Worm (Caenorhabditis elegans) whole organism, midembryonic: ENCODE measurements around the gene nucb-1.

Experiments used
- T22C8.4 ChIP-seq: fragments of 200-800 bp; sonication (Bioruptor generic); IDR thresholded peaks from 2 replicates; pipeline ENCODE4 v1.3.6; 2022; ENCODE audit warnings: missing genetic modification characterization, missing compliant biosample characterization
- cog-1 ChIP-seq: sonication (generic microtip); optimal IDR thresholded peaks from 2 replicates; lab custom pipeline; 2016; ENCODE audit warnings: missing genetic modification characterization, missing compliant biosample characterization
- flt-1 ChIP-seq: fragments of 200-800 bp; sonication (Bioruptor generic); IDR thresholded peaks from 2 replicates; pipeline ENCODE4 v1.3.6; 2022; ENCODE audit warnings: missing genetic modification characterization, missing compliant biosample characterization
- klf-2 ChIP-seq: fragments of 200-800 bp; sonication (Bioruptor generic); conservative IDR thresholded peaks from 2 replicates; pipeline ENCODE4 v1.3.6; 2022; ENCODE audit warnings: missing genetic modification reagents, missing genetic modification characterization, missing compliant biosample characterization
- med-1 ChIP-seq: sonication (generic microtip); optimal IDR thresholded peaks from 2 replicates; lab custom pipeline; 2017; ENCODE audit warnings: missing genetic modification characterization, mild to moderate bottlenecking, missing compliant biosample characterization, antibody characterized with exemption, missing genetic modification reagents; ENCODE audit not compliant: insufficient read depth
- ref-1 ChIP-seq: fragments of 200-800 bp; sonication (Bioruptor generic); conservative IDR thresholded peaks from 2 replicates; pipeline ENCODE4 v1.3.6; 2022; ENCODE audit warnings: missing genetic modification reagents, missing genetic modification characterization, missing compliant biosample characterization
- tab-1 ChIP-seq: fragments of 200-800 bp; sonication (Bioruptor generic); IDR thresholded peaks from 2 replicates; pipeline ENCODE4 v1.3.6; 2022; ENCODE audit warnings: missing genetic modification characterization, missing compliant biosample characterization
- ztf-23 ChIP-seq: fragments of 200-800 bp; sonication (Bioruptor generic); IDR thresholded peaks from 2 replicates; pipeline ENCODE4 v1.3.6; 2022; ENCODE audit warnings: missing genetic modification reagents, missing genetic modification characterization, missing compliant biosample characterization
- ztf-29 ChIP-seq: fragments of 200-800 bp; sonication (Bioruptor generic); IDR thresholded peaks from 2 replicates; pipeline ENCODE4 v1.3.6; 2022; ENCODE audit warnings: missing genetic modification reagents, missing genetic modification characterization, missing compliant biosample characterization

nucb-1 gene

DNA sequence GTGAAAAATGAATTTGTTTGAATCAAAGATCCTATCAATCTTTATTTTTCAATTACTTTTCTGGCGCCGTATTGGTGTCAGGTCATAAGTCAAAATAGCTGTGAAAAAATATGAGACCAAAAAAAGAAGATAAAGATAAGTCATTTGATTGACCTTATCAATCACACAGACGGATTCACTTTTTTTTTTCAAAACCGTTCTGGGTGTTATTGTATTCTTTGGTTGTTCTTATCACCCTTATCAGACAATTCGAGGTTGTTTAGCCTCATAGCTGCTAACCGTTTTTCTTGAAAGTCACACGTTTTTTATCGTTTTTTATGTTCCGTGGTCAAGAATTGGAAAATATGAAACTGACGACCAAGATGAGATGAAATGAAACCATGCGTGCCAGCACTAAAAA lies 29.0 kb upstream of the nucb-1 start:
- TF ChIP-seq T22C8.4 (GFP tag; lab: Robert Waterston, UW) (no peak), med-1 (GFP tag; lab: Kevin White, UChicago) (no peak), ref-1 (GFP tag; lab: Robert Waterston, UW) (no peak), klf-2 (GFP tag; lab: Robert Waterston, UW) (no peak), tab-1 (GFP tag; lab: Robert Waterston, UW) (no peak), flt-1 (GFP tag; lab: Robert Waterston, UW) (no peak), ztf-23 (GFP tag; lab: Robert Waterston, UW) (no peak), ztf-29 (GFP tag; lab: Robert Waterston, UW) (no peak), cog-1 (tag; lab: Kevin White, UChicago) (no peak)

DNA sequence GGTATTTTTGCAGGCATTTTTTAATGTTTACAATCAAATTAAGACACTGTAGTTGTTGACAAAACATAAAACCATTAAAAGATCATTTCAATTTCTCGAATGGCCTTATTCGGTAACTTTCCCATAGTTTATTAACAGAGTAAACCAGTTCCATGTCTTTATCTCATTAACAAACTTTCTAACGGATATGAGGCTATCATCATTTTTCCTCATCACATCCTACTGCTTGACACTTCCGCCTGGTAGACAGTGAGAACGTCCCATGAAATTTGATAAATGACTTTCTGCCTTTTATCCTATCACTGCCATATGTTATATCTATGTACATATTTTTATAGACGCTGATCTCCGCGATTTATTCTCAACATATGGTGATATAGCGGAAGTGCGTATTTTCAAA lies 26.9 kb upstream of the nucb-1 start:
- TF ChIP-seq T22C8.4 (GFP tag; lab: Robert Waterston, UW) (no peak), cog-1 (tag; lab: Kevin White, UChicago) (no peak), ztf-29 (GFP tag; lab: Robert Waterston, UW) (no peak), klf-2 (GFP tag; lab: Robert Waterston, UW) (no peak), tab-1 (GFP tag; lab: Robert Waterston, UW) (no peak), ztf-23 (GFP tag; lab: Robert Waterston, UW) (no peak), ref-1 (GFP tag; lab: Robert Waterston, UW) (no peak), med-1 (GFP tag; lab: Kevin White, UChicago) (no peak), flt-1 (GFP tag; lab: Robert Waterston, UW) (no peak)

DNA sequence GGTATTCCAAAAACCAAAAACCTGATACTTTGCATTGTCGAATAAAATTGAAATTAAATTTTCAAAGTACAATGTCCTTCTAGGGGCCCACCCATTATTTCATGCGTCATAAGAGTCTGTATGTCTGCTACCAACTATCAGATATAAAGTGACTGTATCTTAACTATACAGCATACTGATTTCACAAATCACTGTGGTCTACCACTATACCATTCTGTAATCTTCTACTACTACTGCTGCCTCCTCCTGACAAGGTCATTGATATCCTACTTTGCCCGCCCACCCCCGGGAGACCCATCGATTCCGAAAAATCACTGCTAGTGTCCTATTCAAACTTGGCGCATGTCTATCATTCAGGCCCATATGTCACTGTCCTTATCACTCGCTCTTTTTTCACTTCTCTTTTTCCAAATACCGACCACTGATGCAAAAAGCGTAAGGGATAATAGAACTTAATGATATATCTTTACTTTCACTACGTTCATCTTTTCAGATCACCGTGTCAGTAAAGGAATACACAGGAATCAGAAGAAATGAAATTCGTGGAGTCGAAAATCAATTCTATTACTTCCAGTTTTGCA lies 25.4 kb upstream of the nucb-1 start, which contains the start of gene C07A4.2:
C07A4.2 (plus strand) TSS at position 195 of the 581 bp plus-strand sequence.
- TF ChIP-seq flt-1 (GFP tag; lab: Robert Waterston, UW) (no peak), med-1 (GFP tag; lab: Kevin White, UChicago) (no peak), ztf-23 (GFP tag; lab: Robert Waterston, UW) (no peak), klf-2 (GFP tag; lab: Robert Waterston, UW) (no peak), T22C8.4 (GFP tag; lab: Robert Waterston, UW) (no peak), tab-1 (GFP tag; lab: Robert Waterston, UW) (no peak), ztf-29 (GFP tag; lab: Robert Waterston, UW) (no peak), ref-1 (GFP tag; lab: Robert Waterston, UW) (no peak), cog-1 (tag; lab: Kevin White, UChicago) (no peak)

DNA sequence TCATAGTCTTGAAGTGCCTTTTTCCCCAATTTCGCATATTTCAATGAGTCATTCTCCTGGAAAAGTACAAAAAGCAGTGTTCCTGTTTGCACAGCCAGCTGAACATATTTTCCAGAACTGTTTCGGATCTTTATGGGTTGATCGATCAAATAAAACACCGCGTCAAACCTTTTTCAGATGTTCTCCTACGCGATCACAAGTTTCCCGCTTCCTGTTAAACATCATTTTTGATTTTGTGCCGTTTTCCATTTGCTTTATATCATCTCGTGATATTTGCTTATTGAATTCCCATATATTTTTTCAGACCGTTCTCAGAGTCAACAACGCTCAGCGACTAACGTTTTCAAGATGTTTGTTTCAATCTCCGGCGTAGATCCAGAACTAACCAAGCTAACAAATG lies 22.8 kb upstream of the nucb-1 start, which contains the start of gene C07A4.3:
C07A4.3 (plus strand) TSS at position 301 of the 400 bp plus-strand sequence.
- TF ChIP-seq med-1 (GFP tag; lab: Kevin White, UChicago) (no peak), flt-1 (GFP tag; lab: Robert Waterston, UW) (no peak), ref-1 (GFP tag; lab: Robert Waterston, UW) (no peak), tab-1 (GFP tag; lab: Robert Waterston, UW) (no peak), cog-1 (tag; lab: Kevin White, UChicago) (no peak), klf-2 (GFP tag; lab: Robert Waterston, UW) (no peak), ztf-23 (GFP tag; lab: Robert Waterston, UW) (no peak), T22C8.4 (GFP tag; lab: Robert Waterston, UW) (no peak), ztf-29 (GFP tag; lab: Robert Waterston, UW) (no peak)

DNA sequence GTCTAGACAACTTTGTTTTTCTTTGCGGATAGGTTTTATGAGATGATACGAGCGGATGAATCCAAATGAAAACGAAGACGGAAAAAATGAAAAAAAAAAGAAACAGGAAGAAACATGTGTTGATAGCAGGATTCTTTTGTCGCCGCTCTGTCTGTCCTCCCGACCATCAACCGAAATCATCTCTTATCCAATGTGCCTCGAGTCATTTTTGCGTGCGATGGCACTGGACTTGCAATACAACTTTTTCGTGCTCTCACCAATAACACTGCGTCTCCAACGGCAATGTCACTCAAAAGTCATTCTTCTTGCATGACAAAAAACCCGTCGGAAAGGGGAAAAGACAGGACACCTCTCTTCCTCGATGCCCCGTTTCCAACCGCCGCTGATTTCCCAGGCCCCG lies 21.2 kb upstream of the nucb-1 start, which contains the start of gene ncs-4:
ncs-4 (plus strand) TSS at position 227 of the 400 bp plus-strand sequence.
- no peak for TF ChIP-seq klf-2 (GFP tag; lab: Robert Waterston, UW)
- TF ChIP-seq tab-1 (GFP tag; lab: Robert Waterston, UW), result no peak
- no peak for TF ChIP-seq ztf-29 (GFP tag; lab: Robert Waterston, UW)
- no peak for TF ChIP-seq ref-1 (GFP tag; lab: Robert Waterston, UW)
- TF ChIP-seq T22C8.4 (GFP tag; lab: Robert Waterston, UW), result no peak
- TF ChIP-seq ztf-23 (GFP tag; lab: Robert Waterston, UW), result no peak
- no peak for TF ChIP-seq med-1 (GFP tag; lab: Kevin White, UChicago)
- no peak for TF ChIP-seq flt-1 (GFP tag; lab: Robert Waterston, UW)
- TF ChIP-seq cog-1 (tag; lab: Kevin White, UChicago), result no peak

DNA sequence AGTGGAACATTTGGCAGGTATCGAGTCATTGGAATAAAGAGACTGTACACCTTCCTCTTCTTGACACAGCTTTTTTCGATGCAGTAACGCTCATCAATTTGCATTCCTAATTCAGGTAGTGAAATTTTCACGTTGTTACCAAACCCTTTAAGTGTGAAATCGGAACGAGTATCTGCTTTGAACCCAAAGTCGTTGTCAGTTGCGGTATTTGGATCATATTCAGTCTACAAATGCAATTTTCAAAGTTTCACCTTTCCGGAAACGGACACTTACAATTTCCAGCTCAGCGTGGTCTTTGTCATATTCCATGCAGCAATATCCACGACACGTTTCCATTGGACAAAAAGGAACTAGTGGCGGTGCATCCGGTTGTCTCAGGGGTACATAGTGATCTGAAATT lies 14.9 kb upstream of the nucb-1 start:
- TF ChIP-seq ztf-23 (GFP tag; lab: Robert Waterston, UW) (no peak), ref-1 (GFP tag; lab: Robert Waterston, UW) (no peak), klf-2 (GFP tag; lab: Robert Waterston, UW) (no peak), T22C8.4 (GFP tag; lab: Robert Waterston, UW) (no peak), cog-1 (tag; lab: Kevin White, UChicago) (no peak), med-1 (GFP tag; lab: Kevin White, UChicago) (no peak), flt-1 (GFP tag; lab: Robert Waterston, UW) (no peak), tab-1 (GFP tag; lab: Robert Waterston, UW) (no peak), ztf-29 (GFP tag; lab: Robert Waterston, UW) (no peak)

DNA sequence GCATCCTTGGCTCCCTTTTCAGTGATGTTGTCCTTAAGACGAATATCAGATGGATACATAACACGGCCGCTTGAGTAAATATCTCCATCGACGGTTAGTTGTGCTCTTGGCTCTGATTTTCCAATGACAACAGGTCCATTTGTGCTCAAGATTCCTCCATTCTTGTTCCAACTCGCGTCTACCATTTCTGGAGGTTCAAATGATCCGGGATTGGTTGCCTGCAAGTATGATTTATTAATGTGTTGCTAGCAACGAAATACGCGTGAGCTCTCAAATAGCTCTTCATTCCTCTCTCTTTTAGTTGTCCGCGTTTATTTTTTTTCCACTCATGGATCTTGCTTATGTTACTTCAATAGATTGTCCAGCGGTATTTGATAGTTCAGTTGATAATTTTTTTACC lies 13.8 kb upstream of the nucb-1 start, which contains the start of gene arrd-28:
arrd-28 (plus strand) TSS at position 301 of the 400 bp plus-strand sequence.
- TF ChIP-seq tab-1 (GFP tag; lab: Robert Waterston, UW), result no peak
- no peak for TF ChIP-seq ref-1 (GFP tag; lab: Robert Waterston, UW)
- TF ChIP-seq T22C8.4 (GFP tag; lab: Robert Waterston, UW), result no peak
- no peak for TF ChIP-seq klf-2 (GFP tag; lab: Robert Waterston, UW)
- no peak for TF ChIP-seq ztf-23 (GFP tag; lab: Robert Waterston, UW)
- TF ChIP-seq ztf-29 (GFP tag; lab: Robert Waterston, UW), result no peak
- no peak for TF ChIP-seq med-1 (GFP tag; lab: Kevin White, UChicago)
- TF ChIP-seq cog-1 (tag; lab: Kevin White, UChicago), result no peak
- no peak for TF ChIP-seq flt-1 (GFP tag; lab: Robert Waterston, UW)

DNA sequence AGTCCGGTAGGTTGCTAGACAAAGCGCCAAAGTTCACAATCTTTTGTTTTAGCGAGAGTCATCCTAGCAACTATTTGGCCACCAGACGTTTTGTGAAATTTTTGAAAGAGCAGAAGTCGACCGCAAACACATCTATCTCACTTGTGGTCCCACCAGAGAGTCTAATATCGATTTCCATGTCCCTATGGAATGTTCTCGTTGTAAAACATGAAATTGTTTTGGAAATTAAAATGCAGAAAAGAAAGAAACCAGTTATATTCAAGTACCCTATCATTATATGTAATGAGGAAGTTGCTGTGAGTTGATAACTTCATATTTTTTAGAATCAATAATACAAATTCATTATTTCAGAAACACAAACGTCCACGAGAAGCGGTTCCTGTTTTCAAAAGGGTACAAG lies 12.8 kb upstream of the nucb-1 start:
- no peak for TF ChIP-seq klf-2 (GFP tag; lab: Robert Waterston, UW)
- no peak for TF ChIP-seq ztf-29 (GFP tag; lab: Robert Waterston, UW)
- TF ChIP-seq flt-1 (GFP tag; lab: Robert Waterston, UW), result no peak
- no peak for TF ChIP-seq ztf-23 (GFP tag; lab: Robert Waterston, UW)
- TF ChIP-seq ref-1 (GFP tag; lab: Robert Waterston, UW), result no peak
- TF ChIP-seq cog-1 (tag; lab: Kevin White, UChicago), result no peak
- TF ChIP-seq T22C8.4 (GFP tag; lab: Robert Waterston, UW), result no peak
